Worm (Caenorhabditis elegans) whole organism, young adult: ENCODE results near the gene cyp-25A4.
A peak's percentile ranks its signal among the peaks of the same experiment; 100 is the strongest.
"Not testable (repeated sequence)": the region's sequence is repeated elsewhere in the genome, so short reads cannot be mapped to it uniquely, and the experiment has no call there.

Source experiments
- F52B5.7 ChIP-seq: sonication (generic microtip); optimal IDR thresholded peaks from 2 replicates; lab custom pipeline; 2016; ENCODE audit warnings: mild to moderate bottlenecking, missing genetic modification characterization, missing compliant biosample characterization
- attf-3 ChIP-seq: fragments of 200-800 bp; sonication (Bioruptor generic); conservative IDR thresholded peaks from 2 replicates; pipeline ENCODE4 v1.3.6; 2022; ENCODE audit warnings: missing genetic modification reagents, missing genetic modification characterization, missing compliant biosample characterization
- ceh-79 ChIP-seq: sonication (generic microtip); optimal IDR thresholded peaks from 2 replicates; lab custom pipeline; 2017; ENCODE audit warnings: mild to moderate bottlenecking, missing genetic modification characterization, missing compliant biosample characterization
- dpff-1 ChIP-seq: sonication (generic microtip); optimal IDR thresholded peaks from 2 replicates; lab custom pipeline; 2017; ENCODE audit warnings: mild to moderate bottlenecking, missing genetic modification characterization, missing compliant biosample characterization
- ekl-4 ChIP-seq: fragments of 200-800 bp; sonication (Bioruptor generic); IDR thresholded peaks from 2 replicates; pipeline ENCODE4 v1.3.6; 2022; ENCODE audit warnings: missing genetic modification reagents, missing genetic modification characterization, missing compliant biosample characterization
- nfya-1 ChIP-seq: sonication (generic microtip); optimal IDR thresholded peaks from 2 replicates; lab custom pipeline; 2017; ENCODE audit warnings: antibody characterized with exemption, missing compliant biosample characterization, missing genetic modification characterization, borderline replicate concordance; ENCODE audit not compliant: insufficient read depth
- nhr-80 ChIP-seq: sonication (generic microtip); optimal IDR thresholded peaks from 2 replicates; lab custom pipeline; 2016; ENCODE audit warnings: missing genetic modification characterization, missing compliant biosample characterization
- snpc-4 ChIP-seq, 5 experiments: fragments of 150-350 bp in 1 of 5; sonication (generic microtip) in 4 of 5; optimal IDR thresholded peaks; 2 replicates each; lab custom pipeline; 2014 to 2018; ENCODE audit warnings: missing genetic modification characterization in 5 of 5, missing biosample characterization in 3 of 5, antibody characterized with exemption in 2 of 5, mild to moderate bottlenecking in 2 of 5, missing compliant biosample characterization in 2 of 5, missing genotype in 2 of 5, moderate library complexity in 2 of 5, missing genetic modification reagents in 1 of 5

DNA sequence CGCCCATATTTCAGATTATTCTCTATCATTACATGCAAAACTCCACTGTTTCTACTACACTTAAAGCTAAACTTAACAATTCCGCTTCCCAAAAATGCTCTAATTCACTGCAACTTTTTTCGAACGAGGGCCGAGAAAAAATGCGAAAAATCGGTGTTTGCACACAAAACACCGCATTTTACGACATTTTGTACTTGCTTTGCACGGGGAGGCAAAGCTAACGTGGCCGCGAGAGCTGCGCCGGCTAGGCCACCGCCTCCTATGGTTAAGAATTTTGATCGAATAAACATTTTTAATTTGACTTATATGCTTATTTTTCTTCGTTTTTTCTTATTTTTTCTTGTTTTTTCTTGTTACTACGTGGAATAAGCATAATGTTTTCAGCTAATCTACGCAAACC is 3.0 kb upstream of the cyp-25A4 start:
- not testable (repeated sequence) for TF ChIP-seq dpff-1; nhr-80 (tag; lab: Kevin White, UChicago); nfya-1; ceh-79; F52B5.7 (tag; lab: Kevin White, UChicago); snpc-4 (GFP tag; optimal IDR thresholded peaks at IDR 0.05; lab: Kevin White, UChicago); snpc-4 (tag; optimal IDR thresholded peaks at IDR 0.05; lab: Kevin White, UChicago)
- TF ChIP-seq attf-3 (GFP tag; lab: Robert Waterston, UW) (peak; percentile 78), ekl-4 (GFP tag; lab: Robert Waterston, UW) (peak; percentile 70)
